Worm (Caenorhabditis elegans) whole organism, midembryonic: ENCODE results near the gene acl-8.

ENCODE experiments used
- T22C8.4 ChIP-seq: fragments of 200-800 bp; sonication (Bioruptor generic); IDR thresholded peaks from 2 replicates; pipeline ENCODE4 v1.3.6; 2022; ENCODE audit warnings: missing genetic modification characterization, missing compliant biosample characterization
- cog-1 ChIP-seq: sonication (generic microtip); optimal IDR thresholded peaks from 2 replicates; lab custom pipeline; 2016; ENCODE audit warnings: missing genetic modification characterization, missing compliant biosample characterization
- flt-1 ChIP-seq: fragments of 200-800 bp; sonication (Bioruptor generic); IDR thresholded peaks from 2 replicates; pipeline ENCODE4 v1.3.6; 2022; ENCODE audit warnings: missing genetic modification characterization, missing compliant biosample characterization
- klf-2 ChIP-seq: fragments of 200-800 bp; sonication (Bioruptor generic); conservative IDR thresholded peaks from 2 replicates; pipeline ENCODE4 v1.3.6; 2022; ENCODE audit warnings: missing genetic modification reagents, missing genetic modification characterization, missing compliant biosample characterization
- med-1 ChIP-seq: sonication (generic microtip); optimal IDR thresholded peaks from 2 replicates; lab custom pipeline; 2017; ENCODE audit warnings: missing genetic modification characterization, mild to moderate bottlenecking, missing compliant biosample characterization, antibody characterized with exemption, missing genetic modification reagents; ENCODE audit not compliant: insufficient read depth
- ref-1 ChIP-seq: fragments of 200-800 bp; sonication (Bioruptor generic); conservative IDR thresholded peaks from 2 replicates; pipeline ENCODE4 v1.3.6; 2022; ENCODE audit warnings: missing genetic modification reagents, missing genetic modification characterization, missing compliant biosample characterization
- tab-1 ChIP-seq: fragments of 200-800 bp; sonication (Bioruptor generic); IDR thresholded peaks from 2 replicates; pipeline ENCODE4 v1.3.6; 2022; ENCODE audit warnings: missing genetic modification characterization, missing compliant biosample characterization
- ztf-23 ChIP-seq: fragments of 200-800 bp; sonication (Bioruptor generic); IDR thresholded peaks from 2 replicates; pipeline ENCODE4 v1.3.6; 2022; ENCODE audit warnings: missing genetic modification reagents, missing genetic modification characterization, missing compliant biosample characterization
- ztf-29 ChIP-seq: fragments of 200-800 bp; sonication (Bioruptor generic); IDR thresholded peaks from 2 replicates; pipeline ENCODE4 v1.3.6; 2022; ENCODE audit warnings: missing genetic modification reagents, missing genetic modification characterization, missing compliant biosample characterization

The acl-8 gene

DNA sequence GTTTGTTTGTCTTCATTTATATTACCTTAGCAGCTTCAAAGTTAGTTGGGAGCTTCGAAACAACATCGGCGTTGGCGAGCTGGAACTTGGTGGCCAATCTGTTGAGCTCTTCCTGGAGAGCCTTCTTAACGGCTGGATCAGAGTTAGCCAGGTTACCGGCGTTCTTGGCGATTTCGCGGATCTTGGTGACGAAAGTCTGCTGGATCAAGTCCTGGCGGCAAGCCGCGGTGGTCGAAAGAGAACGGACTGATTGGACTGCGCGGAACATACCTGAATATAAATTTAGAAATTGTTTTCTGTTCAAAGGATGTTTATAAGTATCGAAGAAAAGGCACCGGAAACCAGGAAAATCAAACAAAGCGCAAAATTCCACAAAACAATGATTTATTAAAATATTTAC is 23.8 kb upstream of the acl-8 start, which contains the start of gene atp-4:
TSS of gene atp-4 (minus strand) at position 270 of the 400 bp plus-strand sequence.
- TF ChIP-seq flt-1 (GFP tag; lab: Robert Waterston, UW) (no peak), klf-2 (GFP tag; lab: Robert Waterston, UW) (no peak), tab-1 (GFP tag; lab: Robert Waterston, UW) (no peak), cog-1 (tag; lab: Kevin White, UChicago) (no peak), ztf-23 (no peak), T22C8.4 (GFP tag; lab: Robert Waterston, UW) (no peak), med-1 (GFP tag; lab: Kevin White, UChicago) (no peak), ref-1 (no peak), ztf-29 (no peak)

DNA sequence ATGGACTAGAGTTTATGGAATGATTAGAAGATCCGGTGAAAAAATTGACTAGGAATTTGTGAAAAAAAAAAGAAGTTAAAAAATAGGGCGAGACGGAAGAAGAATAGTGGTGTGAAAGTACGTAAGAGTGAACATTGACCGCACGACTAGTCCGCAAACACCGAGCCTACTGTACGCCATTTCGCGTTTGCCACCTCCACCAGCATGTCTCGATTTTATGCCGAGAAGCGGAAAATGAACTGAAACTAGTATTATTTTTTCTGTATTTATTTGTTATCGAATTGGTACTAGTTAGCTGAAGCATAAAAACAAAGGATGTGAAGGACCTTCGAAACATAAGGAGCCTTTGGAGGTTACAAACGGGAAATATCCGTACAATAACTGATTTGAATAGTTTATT is 23.2 kb upstream of the acl-8 start:
- TF ChIP-seq ref-1 (no peak), cog-1 (tag; lab: Kevin White, UChicago) (no peak), med-1 (GFP tag; lab: Kevin White, UChicago) (no peak), ztf-23 (no peak; the same call in 1 of the 2 replicates), ztf-29 (no peak), tab-1 (GFP tag; lab: Robert Waterston, UW) (no peak), flt-1 (GFP tag; lab: Robert Waterston, UW) (no peak), T22C8.4 (GFP tag; lab: Robert Waterston, UW) (no peak), klf-2 (GFP tag; lab: Robert Waterston, UW) (no peak)

DNA sequence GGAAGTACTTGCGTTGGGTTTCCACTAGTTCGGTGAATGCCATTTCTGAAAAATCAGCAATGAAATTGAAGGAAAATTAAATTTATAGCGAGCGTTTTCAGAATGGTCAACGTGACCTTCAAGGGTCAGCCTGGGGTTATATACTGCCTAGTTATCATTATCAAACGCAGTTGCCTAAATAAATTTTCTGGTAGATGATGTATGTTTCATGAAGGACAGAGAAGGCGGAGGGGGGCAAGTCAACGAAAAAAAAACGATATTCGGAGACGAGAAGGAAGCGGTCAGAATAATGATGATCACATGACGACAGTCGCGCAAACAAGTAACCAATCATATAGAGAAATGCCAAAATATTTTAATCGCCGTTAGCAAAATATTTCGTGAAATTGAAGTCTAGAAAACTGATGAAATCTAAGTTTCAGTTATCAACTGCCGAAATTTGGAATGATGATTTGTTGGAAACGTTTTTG is 20.8 kb upstream of the acl-8 start, which contains the start of gene alh-4:
TSS of gene alh-4 (minus strand) at position 51 of the 470 bp plus-strand sequence.
- TF ChIP-seq ztf-23, result no peak
- no peak for TF ChIP-seq ref-1
- no peak for TF ChIP-seq flt-1 (GFP tag; lab: Robert Waterston, UW)
- TF ChIP-seq T22C8.4 (GFP tag; lab: Robert Waterston, UW), result no peak
- no peak for TF ChIP-seq tab-1 (GFP tag; lab: Robert Waterston, UW)
- TF ChIP-seq cog-1 (tag; lab: Kevin White, UChicago), result no peak
- no peak for TF ChIP-seq ztf-29
- TF ChIP-seq med-1 (GFP tag; lab: Kevin White, UChicago), result no peak
- TF ChIP-seq klf-2 (GFP tag; lab: Robert Waterston, UW), result no peak

DNA sequence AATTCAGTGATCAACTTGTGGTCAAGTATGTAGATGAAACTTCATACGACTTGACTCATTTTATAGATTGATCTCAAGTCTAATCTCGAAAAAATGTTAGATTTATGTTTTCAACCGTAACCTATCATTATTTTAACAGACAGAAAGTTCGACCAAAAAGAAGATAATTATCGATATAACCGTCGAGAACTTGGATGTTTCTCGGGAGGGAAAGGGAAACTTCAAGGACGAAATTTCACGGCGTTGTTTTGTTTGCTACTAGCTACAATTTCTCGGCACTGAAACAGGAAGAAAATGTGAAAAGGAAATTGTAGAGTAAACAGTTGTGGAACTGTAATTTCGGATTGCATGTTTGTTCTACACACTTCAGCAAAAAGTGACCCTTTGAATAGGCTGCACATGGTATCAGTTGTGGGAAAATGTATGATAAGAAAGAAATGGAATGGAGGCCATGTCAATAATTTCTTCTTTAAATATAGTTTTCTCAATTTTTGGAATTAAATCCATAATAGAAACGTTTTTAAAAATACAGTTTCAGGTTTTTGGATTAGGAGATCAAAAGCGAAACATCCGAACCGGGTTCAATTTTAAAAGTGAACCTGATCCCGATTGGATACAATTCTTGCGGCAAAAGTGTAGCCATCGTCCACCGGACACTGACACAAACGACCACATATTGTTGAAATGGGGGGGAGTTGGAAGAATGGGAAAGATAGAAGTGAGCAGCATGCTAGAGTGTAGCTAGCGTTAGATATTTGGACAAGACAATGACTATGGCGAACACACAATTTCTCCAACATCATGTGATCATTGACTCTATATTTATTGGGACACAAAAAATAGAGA is 19.9 kb upstream of the acl-8 start:
- no peak for TF ChIP-seq klf-2 (GFP tag; lab: Robert Waterston, UW)
- TF ChIP-seq flt-1 (GFP tag; lab: Robert Waterston, UW), result no peak
- no peak for TF ChIP-seq tab-1 (GFP tag; lab: Robert Waterston, UW)
- TF ChIP-seq ztf-29, result no peak
- no peak for TF ChIP-seq T22C8.4 (GFP tag; lab: Robert Waterston, UW)
- no peak for TF ChIP-seq cog-1 (tag; lab: Kevin White, UChicago)
- no peak for TF ChIP-seq ztf-23
- no peak for TF ChIP-seq ref-1
- TF ChIP-seq med-1 (GFP tag; lab: Kevin White, UChicago), result no peak

DNA sequence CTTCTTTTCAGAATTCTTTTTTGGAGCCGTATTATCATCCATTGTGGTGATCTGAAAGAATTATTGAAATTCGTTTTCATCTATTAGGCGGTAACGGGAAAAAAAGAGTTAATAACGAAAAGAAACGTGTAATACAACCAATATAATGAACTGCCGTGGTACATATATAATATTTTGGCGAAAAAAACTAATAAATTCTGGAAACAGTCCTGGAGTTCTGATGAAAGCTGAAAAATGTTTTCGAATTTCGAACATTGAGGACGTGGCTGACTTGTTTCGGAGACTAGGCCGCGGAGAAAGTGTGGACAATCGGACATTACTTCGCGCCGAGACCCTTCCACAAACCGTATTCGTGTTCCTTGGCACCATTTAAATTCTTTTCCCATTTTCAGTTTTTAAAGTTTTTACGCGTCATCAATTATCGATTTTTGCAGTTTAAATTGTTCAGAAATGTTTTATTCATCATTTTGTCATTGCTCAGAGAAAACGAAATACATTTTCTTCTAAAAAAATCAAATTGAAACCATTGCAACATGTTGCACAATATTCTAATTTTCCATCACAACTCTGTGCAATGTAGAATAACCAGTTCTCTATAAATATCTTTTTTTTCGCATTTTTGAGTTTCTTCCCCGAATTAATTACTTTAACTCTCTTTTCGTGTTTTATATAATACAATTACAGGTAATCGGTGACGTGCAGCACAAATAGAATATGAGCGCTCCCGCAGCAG is 17.1 kb upstream of the acl-8 start, which contains the start of the genes gad-1 and erfa-1:
TSS of gene gad-1 (minus strand) at position 51 of the 733 bp plus-strand sequence.
TSS of gene erfa-1 (plus strand) at position 683 of the 733 bp plus-strand sequence.
- TF ChIP-seq klf-2 (GFP tag; lab: Robert Waterston, UW), result no peak
- TF ChIP-seq ztf-29, result no peak
- TF ChIP-seq T22C8.4 (GFP tag; lab: Robert Waterston, UW), result peak; percentile 6; the same call in 1 of the 2 replicates
- TF ChIP-seq flt-1 (GFP tag; lab: Robert Waterston, UW), result no peak
- TF ChIP-seq ztf-23, result no peak
- no peak for TF ChIP-seq ref-1
- no peak for TF ChIP-seq tab-1 (GFP tag; lab: Robert Waterston, UW)

DNA sequence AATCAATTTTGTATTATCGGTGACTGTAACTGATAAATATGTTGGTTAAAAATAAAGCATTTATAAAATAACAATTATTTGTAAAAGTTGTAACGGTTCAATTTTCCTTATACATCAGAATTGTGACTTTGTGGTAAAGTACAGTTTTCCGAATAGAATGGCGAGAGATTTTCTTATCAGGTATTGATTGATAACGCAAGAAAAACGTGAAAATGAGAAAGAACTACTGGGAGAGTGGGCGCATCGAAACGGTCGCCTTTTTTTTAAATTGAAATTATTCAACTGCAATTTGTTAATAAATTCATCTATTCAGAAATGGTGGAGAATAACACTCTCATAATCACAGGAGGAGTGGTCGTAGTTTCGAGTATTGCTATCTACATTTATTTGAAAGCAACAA is 14.3 kb upstream of the acl-8 start, which contains the start of gene hpo-19:
TSS of gene hpo-19 (plus strand) at position 314 of the 400 bp plus-strand sequence.
- TF ChIP-seq ztf-23 (no peak), T22C8.4 (GFP tag; lab: Robert Waterston, UW) (no peak), tab-1 (GFP tag; lab: Robert Waterston, UW) (no peak), flt-1 (GFP tag; lab: Robert Waterston, UW) (no peak), klf-2 (GFP tag; lab: Robert Waterston, UW) (no peak), cog-1 (tag; lab: Kevin White, UChicago) (no peak), med-1 (GFP tag; lab: Kevin White, UChicago) (no peak), ref-1 (no peak), ztf-29 (no peak)

DNA sequence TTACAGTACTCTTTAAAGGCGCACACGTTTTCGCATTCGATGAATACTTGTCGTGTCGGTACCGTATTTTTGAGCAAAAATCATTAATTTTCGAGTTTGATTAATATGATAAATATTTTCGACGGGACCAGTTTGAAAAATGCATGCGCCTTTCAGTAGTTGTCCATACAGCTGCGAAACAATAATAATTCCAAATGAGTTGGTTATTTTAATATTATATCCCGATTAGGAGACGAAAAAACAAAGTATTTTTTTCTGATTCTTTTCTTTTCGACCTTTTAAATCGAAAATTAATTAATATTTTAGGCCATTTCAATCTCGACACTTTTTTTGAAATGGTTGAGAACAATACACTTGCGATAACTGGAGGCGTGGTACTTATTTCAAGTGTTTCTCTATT is 12.1 kb upstream of the acl-8 start, which contains the start of gene T05H4.4:
TSS of gene T05H4.4 (plus strand) at position 301 of the 400 bp plus-strand sequence.
- TF ChIP-seq ztf-23 (no peak), T22C8.4 (GFP tag; lab: Robert Waterston, UW) (no peak), ztf-29 (no peak), ref-1 (no peak)

DNA sequence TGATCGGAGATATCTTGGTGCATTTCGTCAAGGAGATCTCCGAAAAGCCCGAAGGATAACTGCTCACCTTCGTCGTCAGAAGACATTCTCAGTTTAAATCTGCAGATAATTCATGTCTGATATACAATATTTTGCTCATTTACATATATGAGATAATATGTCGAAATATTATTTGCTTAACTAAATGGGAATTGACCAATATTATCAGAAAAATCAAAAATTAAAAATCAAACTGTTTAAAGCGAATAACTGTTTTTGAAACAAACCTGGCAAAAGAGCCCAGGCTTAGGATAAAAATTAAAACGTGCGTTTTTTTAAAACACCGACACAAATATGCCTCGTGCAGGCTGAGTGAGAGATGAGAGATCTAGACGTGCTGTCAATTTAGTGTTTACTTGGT is 9.1 kb upstream of the acl-8 start, which contains the start of gene T05H4.15:
TSS of gene T05H4.15 (minus strand) at position 101 of the 400 bp plus-strand sequence.
- TF ChIP-seq klf-2 (GFP tag; lab: Robert Waterston, UW), result no peak

DNA sequence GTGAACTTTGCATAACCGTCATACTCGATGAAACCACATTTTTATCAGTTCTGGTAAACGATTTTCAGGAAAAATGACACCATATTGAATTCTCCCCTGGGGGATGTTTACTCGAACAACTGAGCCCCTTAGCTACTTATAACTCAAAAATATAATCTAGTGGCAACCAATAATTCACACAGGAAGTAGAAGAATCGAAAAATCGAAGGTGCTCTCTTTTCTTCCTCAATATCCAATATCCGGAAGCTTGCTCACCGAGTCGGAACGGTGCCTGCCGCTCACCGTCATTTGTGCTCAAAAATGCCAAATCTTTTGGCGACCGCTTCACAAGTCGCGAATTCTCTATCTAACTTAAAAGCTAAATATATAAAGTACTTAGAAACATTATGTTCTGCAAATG is 8.6 kb upstream of the acl-8 start, which contains the start of gene T05H4.3:
TSS of gene T05H4.3 (plus strand) at position 301 of the 400 bp plus-strand sequence.
- no peak for TF ChIP-seq flt-1 (GFP tag; lab: Robert Waterston, UW)
- TF ChIP-seq med-1 (GFP tag; lab: Kevin White, UChicago), result no peak
- no peak for TF ChIP-seq ref-1
- TF ChIP-seq klf-2 (GFP tag; lab: Robert Waterston, UW), result no peak
- TF ChIP-seq cog-1 (tag; lab: Kevin White, UChicago), result no peak
- TF ChIP-seq T22C8.4 (GFP tag; lab: Robert Waterston, UW), result no peak
- no peak for TF ChIP-seq tab-1 (GFP tag; lab: Robert Waterston, UW)
- TF ChIP-seq ztf-23, result no peak
